Worm (Caenorhabditis elegans): ENCODE data around the gene emb-8.

Gene emb-8

ce11 chrIII:5229511-5230250 is 30.2 kb upstream of the emb-8 start:
- no peak for TF ChIP-seq jun-1 (tag; optimal IDR thresholded peaks at IDR 0.05)
- TF ChIP-seq nhr-11 (tag; optimal IDR thresholded peaks at IDR 0.05): no peak
- no peak for TF ChIP-seq ztf-11 (tag; optimal IDR thresholded peaks at IDR 0.05)
- no peak for TF ChIP-seq tbx-2 (tag; optimal IDR thresholded peaks at IDR 0.05)
- no peak for TF ChIP-seq ceh-16 (tag; optimal IDR thresholded peaks at IDR 0.05)
- no peak for TF ChIP-seq ceh-9 (tag; optimal IDR thresholded peaks at IDR 0.05)
- no peak for TF ChIP-seq zag-1 (tag; optimal IDR thresholded peaks at IDR 0.05)
- no peak for TF ChIP-seq sea-2 (GFP tag; optimal IDR thresholded peaks at IDR 0.05)
- TF ChIP-seq nhr-43 (tag; optimal IDR thresholded peaks at IDR 0.05; ENCODE audit: poor library complexity, severe bottlenecking): no peak
- TF ChIP-seq mdl-1 (tag; optimal IDR thresholded peaks at IDR 0.05): no peak
- no peak for TF ChIP-seq ama-1 (optimal IDR thresholded peaks at IDR 0.05)
- no peak for TF ChIP-seq ceh-28 (tag; optimal IDR thresholded peaks at IDR 0.05)
- TF ChIP-seq elt-2 (tag; optimal IDR thresholded peaks at IDR 0.05): no peak
- TF ChIP-seq skn-1 (tag; optimal IDR thresholded peaks at IDR 0.05): no peak
- TF ChIP-seq pqm-1 (tag; optimal IDR thresholded peaks at IDR 0.05): no peak
- TF ChIP-seq elt-3 (tag; optimal IDR thresholded peaks at IDR 0.05): no peak
- no peak for TF ChIP-seq nhr-237 (tag; optimal IDR thresholded peaks at IDR 0.05)

DNA sequence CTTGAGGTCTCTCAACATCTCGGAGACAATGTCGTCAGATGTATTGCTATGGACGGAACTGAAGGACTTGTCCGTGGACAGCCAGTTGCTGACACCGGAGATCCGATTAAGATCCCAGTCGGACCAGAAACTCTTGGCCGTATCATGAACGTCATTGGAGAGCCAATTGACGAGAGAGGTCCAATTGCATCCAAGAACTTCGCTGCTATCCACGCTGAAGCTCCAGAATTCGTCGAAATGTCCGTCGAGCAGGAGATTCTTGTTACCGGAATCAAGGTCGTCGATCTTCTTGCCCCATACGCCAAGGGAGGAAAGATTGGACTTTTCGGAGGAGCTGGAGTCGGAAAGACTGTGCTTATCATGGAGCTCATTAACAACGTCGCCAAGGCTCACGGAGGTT is 29.4 kb upstream of the emb-8 start:
- TF ChIP-seq hmg-11 (tag; optimal IDR thresholded peaks at IDR 0.05) (no peak), lin-15B (tag; optimal IDR thresholded peaks at IDR 0.05) (no peak), aly-2 (tag; optimal IDR thresholded peaks at IDR 0.05) (no peak), nhr-76 (tag; optimal IDR thresholded peaks at IDR 0.05) (no peak), zag-1 (tag; optimal IDR thresholded peaks at IDR 0.05) (no peak), nhr-43 (tag; optimal IDR thresholded peaks at IDR 0.05; ENCODE audit: poor library complexity, severe bottlenecking) (no peak), elt-3 (tag; optimal IDR thresholded peaks at IDR 0.05) (no peak), nhr-237 (tag; optimal IDR thresholded peaks at IDR 0.05) (no peak), sea-2 (GFP tag; optimal IDR thresholded peaks at IDR 0.05) (no peak), ceh-82 (tag; optimal IDR thresholded peaks at IDR 0.05) (no peak)

DNA sequence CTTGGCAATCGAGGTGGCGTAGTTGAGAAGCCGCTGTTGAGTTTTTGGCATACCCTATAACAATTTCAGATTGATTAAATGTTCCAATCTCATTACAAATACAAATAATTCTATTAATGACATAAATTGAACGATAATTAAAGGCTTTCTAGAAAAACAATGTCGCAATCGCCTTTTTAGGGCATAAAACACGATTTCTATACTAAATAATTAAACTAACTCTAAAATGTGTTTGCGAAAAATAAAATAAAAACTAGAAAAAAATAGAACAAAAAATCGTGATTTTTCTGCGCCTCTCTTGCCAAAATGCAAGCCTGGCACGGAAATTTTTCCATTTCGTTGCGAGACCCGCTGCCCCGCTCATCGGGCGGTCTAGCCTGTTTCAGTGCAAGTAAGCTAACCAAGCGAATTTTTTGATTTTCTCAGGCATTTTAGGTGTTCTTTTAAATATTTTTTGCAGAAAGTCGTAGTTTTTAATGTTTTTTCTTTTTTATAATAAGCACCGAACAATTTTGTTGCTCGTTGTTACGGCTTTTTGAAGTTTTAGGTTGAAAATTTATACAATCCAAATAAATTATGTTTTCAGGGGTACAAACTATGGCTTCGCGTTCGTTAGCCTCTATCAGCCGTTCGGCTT is 28.5 kb upstream of the emb-8 start, which contains the start of the genes C34E10.12, C34E10.10 and atp-2:
Gene C34E10.12 (minus strand): TSS at position 51 of the 637 bp plus-strand sequence.
Gene C34E10.10 (minus strand): TSS at position 54 of the 637 bp plus-strand sequence.
Gene atp-2 (plus strand): TSS at position 587 of the 637 bp plus-strand sequence.
- TF ChIP-seq unc-39 (tag; optimal IDR thresholded peaks at IDR 0.05) (no peak), tbx-2 (tag; optimal IDR thresholded peaks at IDR 0.05) (peak; percentile 29), ama-1 (optimal IDR thresholded peaks at IDR 0.05) (peak; percentile 42), ceh-9 (tag; optimal IDR thresholded peaks at IDR 0.05) (no peak), lin-15B (tag; optimal IDR thresholded peaks at IDR 0.05) (peak; percentile 95), nhr-23 (tag; optimal IDR thresholded peaks at IDR 0.05) (peak; percentile 92), snpc-4 (tag; optimal IDR thresholded peaks at IDR 0.05) (peak; percentile 40), lsy-12 (tag; optimal IDR thresholded peaks at IDR 0.05) (peak; percentile 77), hmg-11 (tag; optimal IDR thresholded peaks at IDR 0.05) (peak; percentile 91), egl-27 (tag; optimal IDR thresholded peaks at IDR 0.05) (no peak), jun-1 (tag; optimal IDR thresholded peaks at IDR 0.05) (peak; percentile 2), elt-2 (tag; optimal IDR thresholded peaks at IDR 0.05) (peak; percentile 62), egl-5 (tag; optimal IDR thresholded peaks at IDR 0.05) (peak; percentile 88), pqm-1 (tag; optimal IDR thresholded peaks at IDR 0.05) (peak; percentile 42), R02D3.7 (tag; optimal IDR thresholded peaks at IDR 0.05) (peak; percentile 50), mdl-1 (tag; optimal IDR thresholded peaks at IDR 0.05) (no peak), fkh-10 (GFP tag; optimal IDR thresholded peaks at IDR 0.05) (peak; percentile 33), ztf-4 (tag; optimal IDR thresholded peaks at IDR 0.05) (peak; percentile 25), pha-4 (tag; optimal IDR thresholded peaks at IDR 0.05) (peak; percentile 97), ztf-11 (tag; optimal IDR thresholded peaks at IDR 0.05) (no peak), lin-39 (tag; optimal IDR thresholded peaks at IDR 0.05) (peak; percentile 94), skn-1 (tag; optimal IDR thresholded peaks at IDR 0.05) (peak; percentile 57), fos-1 (tag; optimal IDR thresholded peaks at IDR 0.05) (no peak), nhr-43 (tag; optimal IDR thresholded peaks at IDR 0.05; ENCODE audit: poor library complexity, severe bottlenecking) (peak; percentile 80), nhr-25 (tag; optimal IDR thresholded peaks at IDR 0.05) (peak; percentile 78), nfya-1 (tag; optimal IDR thresholded peaks at IDR 0.05; ENCODE audit: insufficient read depth) (peak; percentile 93), ceh-82 (tag; optimal IDR thresholded peaks at IDR 0.05) (peak; percentile 9), nhr-11 (tag; optimal IDR thresholded peaks at IDR 0.05) (peak; percentile 30)

Measured in whole organism, L3 larva.